Worm (Caenorhabditis elegans): ENCODE results near the gene F40H3.3.

DNA sequence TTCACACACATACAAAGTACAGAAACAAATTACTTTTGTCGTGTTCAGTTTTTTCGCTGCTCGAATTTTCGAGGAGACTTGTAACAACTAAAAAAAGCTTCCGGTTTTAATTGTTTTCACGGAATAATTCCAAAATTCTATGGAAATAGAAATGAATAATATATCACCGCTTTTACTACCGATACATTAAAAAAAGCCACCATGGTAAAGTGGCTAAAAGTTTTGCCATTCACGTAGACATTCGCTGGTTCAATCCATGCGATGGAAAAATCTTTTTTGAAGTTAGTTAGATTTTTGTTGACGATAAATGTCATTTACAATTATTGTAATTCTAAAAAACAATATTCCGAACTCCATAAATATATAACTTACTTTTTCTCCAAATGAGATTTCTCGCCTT lies 2.6 kb upstream of the F40H3.3 start:
- TF ChIP-seq tbx-2 (tag; optimal IDR thresholded peaks at IDR 0.05) (no peak), Y22D7AL.16 (tag; optimal IDR thresholded peaks at IDR 0.05) (no peak), sox-4 (tag; optimal IDR thresholded peaks at IDR 0.05) (no peak), nhr-11 (tag; optimal IDR thresholded peaks at IDR 0.05) (no peak), T23F11.4 (GFP tag; optimal IDR thresholded peaks at IDR 0.05) (no peak), madf-2 (tag; optimal IDR thresholded peaks at IDR 0.05) (no peak)
